Fruit fly (Drosophila melanogaster): ENCODE measurements around the gene CG15721.
A peak's percentile ranks its signal among the peaks of the same experiment; 100 is the strongest.

The CG15721 gene

DNA sequence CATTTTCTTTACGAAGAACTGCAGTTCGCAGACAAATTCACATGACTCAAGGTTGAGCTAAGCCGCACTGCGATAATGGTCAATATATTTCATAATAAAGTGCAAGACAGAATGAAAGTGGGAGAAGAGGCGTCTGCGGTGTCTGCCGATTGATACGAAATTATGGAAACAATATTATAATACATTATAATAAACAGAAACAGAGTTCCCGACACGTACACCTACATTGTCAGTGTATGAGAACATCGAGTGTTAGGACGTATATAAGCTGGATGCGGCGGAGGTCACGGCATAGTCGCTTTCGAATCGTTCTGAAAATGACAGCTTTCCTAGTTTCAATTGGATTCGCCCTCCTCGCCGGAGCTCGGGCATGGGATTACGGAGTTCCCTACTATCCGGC, at the start of gene CG15721:
TSS of gene CG15721 (plus strand) at position 301 of the 400 bp plus-strand sequence.
- TF ChIP-seq CG14655 (GFP tag; optimal IDR thresholded peaks at IDR 0.05), result no peak
- no peak for TF ChIP-seq Pif1A (GFP tag; optimal IDR thresholded peaks at IDR 0.05)
- TF ChIP-seq CG8159 (tag; optimal IDR thresholded peaks at IDR 0.05), result no peak
- TF ChIP-seq CG8301 (tag; optimal IDR thresholded peaks at IDR 0.05), result no peak
- no peak for TF ChIP-seq gl (tag; optimal IDR thresholded peaks at IDR 0.05)
- no peak for TF ChIP-seq CG34367 (tag; optimal IDR thresholded peaks at IDR 0.05)
- no peak for TF ChIP-seq CG17806 (tag; optimal IDR thresholded peaks at IDR 0.05)
- TF ChIP-seq rn (GFP tag; IDR thresholded peaks at IDR 0.05), result no peak
- no peak for TF ChIP-seq CG13204 (GFP tag; optimal IDR thresholded peaks at IDR 0.05)
- no peak for TF ChIP-seq fd96Ca (GFP tag; IDR thresholded peaks at IDR 0.05)
- no peak for TF ChIP-seq Snoo (tag; optimal IDR thresholded peaks at IDR 0.05)
- TF ChIP-seq CG9948 (tag; optimal IDR thresholded peaks at IDR 0.05), result no peak
- no peak for TF ChIP-seq CG4496 (GFP tag; IDR thresholded peaks at IDR 0.05)
- no peak for TF ChIP-seq D1 (tag; optimal IDR thresholded peaks at IDR 0.05)

DNA sequence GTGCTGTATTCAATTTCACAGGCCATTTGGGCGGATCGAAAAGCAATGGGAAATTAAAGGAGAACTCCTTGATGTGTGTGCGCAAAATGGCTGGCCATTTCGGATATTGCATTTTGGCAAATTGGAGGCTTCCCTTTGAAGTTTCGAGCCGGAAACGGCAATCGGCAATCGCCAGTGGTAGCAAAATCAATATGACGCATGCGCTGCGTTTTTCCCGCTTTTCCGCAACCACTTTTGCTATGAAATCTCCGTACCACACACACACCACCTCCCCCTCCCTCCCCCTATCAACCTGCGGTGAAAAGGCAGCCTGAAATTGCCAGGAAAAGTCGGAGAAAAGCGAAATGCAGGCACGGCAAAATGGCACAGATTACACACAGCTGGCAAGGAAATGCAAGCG, 48.2 kb upstream of the CG15721 start:
- TF ChIP-seq CG12605 (GFP tag; IDR thresholded peaks at IDR 0.05) (no peak), CG34367 (tag; optimal IDR thresholded peaks at IDR 0.05) (no peak), CG8159 (tag; optimal IDR thresholded peaks at IDR 0.05) (no peak)

DNA sequence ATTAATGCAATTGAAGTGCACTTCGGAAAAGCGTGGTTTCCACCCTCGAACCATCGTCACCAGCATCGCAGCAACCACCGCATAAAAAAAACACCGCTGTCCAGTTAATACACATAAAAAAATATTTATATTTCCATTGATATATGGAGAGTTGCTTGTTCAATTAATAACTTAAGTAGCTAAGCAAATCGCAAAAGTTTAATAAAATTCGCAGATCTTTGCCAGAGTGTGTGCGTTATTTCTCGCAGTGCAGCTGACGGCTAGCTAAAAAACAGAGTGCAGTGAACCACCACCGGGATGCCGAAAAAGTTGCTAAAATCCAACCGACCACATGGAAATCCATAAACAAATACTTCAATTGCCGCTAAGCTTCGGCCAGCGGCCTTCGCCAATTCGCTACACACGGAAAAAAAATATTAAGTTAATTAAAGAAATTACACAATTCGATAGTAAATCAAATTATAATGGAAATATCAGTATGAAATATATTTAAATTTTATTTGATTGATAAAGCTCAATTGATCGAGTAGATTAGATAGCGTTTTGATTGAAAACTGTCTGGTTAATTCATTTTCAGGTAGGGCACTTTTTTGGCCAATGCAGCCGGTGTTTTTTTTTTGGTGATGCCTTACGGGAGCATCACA, 47.1 kb upstream of the CG15721 start:
- TF ChIP-seq CG8301 (tag; optimal IDR thresholded peaks at IDR 0.05) (no peak), CG10348 (GFP tag; IDR thresholded peaks at IDR 0.05) (no peak), CG8159 (tag; optimal IDR thresholded peaks at IDR 0.05) (peak; percentile 1), CG34367 (tag; optimal IDR thresholded peaks at IDR 0.05) (no peak), Snoo (tag; optimal IDR thresholded peaks at IDR 0.05) (peak; percentile 39)

- peak; percentile 24 for TF ChIP-seq CG8159 (tag; optimal IDR thresholded peaks at IDR 0.05)
- no peak for TF ChIP-seq rn (GFP tag; IDR thresholded peaks at IDR 0.05)
- no peak for TF ChIP-seq CG12605 (GFP tag; IDR thresholded peaks at IDR 0.05)
- no peak for TF ChIP-seq CG34367 (tag; optimal IDR thresholded peaks at IDR 0.05)
- TF ChIP-seq Ets98B (GFP tag; IDR thresholded peaks at IDR 0.05), result 0 out of 2 replicates have a peak, but pooled peaks have one; percentile 34
- TF ChIP-seq D1 (tag; optimal IDR thresholded peaks at IDR 0.05), result no peak
- peak; percentile 2 for TF ChIP-seq Pif1A (GFP tag; optimal IDR thresholded peaks at IDR 0.05)
- peak; percentile 56 for TF ChIP-seq EcR (GFP tag; optimal IDR thresholded peaks at IDR 0.05)
- peak; percentile 43 for TF ChIP-seq CG14655 (GFP tag; optimal IDR thresholded peaks at IDR 0.05)
- no peak for TF ChIP-seq CG13204 (GFP tag; optimal IDR thresholded peaks at IDR 0.05)
- no peak for TF ChIP-seq CG8301 (tag; optimal IDR thresholded peaks at IDR 0.05)
- TF ChIP-seq CG10348 (GFP tag; IDR thresholded peaks at IDR 0.05), result no peak
- TF ChIP-seq CG15710 (tag; optimal IDR thresholded peaks at IDR 0.05), result peak; percentile 33
- 0 out of 3 replicates have a peak, but pooled peaks have one; percentile 19 for TF ChIP-seq CG4496 (GFP tag; IDR thresholded peaks at IDR 0.05)
- no peak for TF ChIP-seq gl (tag; optimal IDR thresholded peaks at IDR 0.05)
- peak; percentile 27; the same call in 1 of the 2 replicates for TF ChIP-seq CG32121 (GFP tag; IDR thresholded peaks at IDR 0.05)
- peak; percentile 2 for TF ChIP-seq CG9948 (tag; optimal IDR thresholded peaks at IDR 0.05)
- peak; percentile 12 for TF ChIP-seq CG17806 (tag; optimal IDR thresholded peaks at IDR 0.05)
- peak; percentile 25; the same call in 1 of the 3 replicates for TF ChIP-seq fd96Ca (GFP tag; IDR thresholded peaks at IDR 0.05)
- peak; percentile 12 for TF ChIP-seq Pif1B (GFP tag; optimal IDR thresholded peaks at IDR 0.05)
- TF ChIP-seq Snoo (tag; optimal IDR thresholded peaks at IDR 0.05), result peak; percentile 33
Measured at dm6 chrX:12925426-12926256, 44.9 kb upstream of the CG15721 start.

- TF ChIP-seq CG34367 (tag; optimal IDR thresholded peaks at IDR 0.05) (no peak), CG14655 (GFP tag; optimal IDR thresholded peaks at IDR 0.05) (no peak), CG9948 (tag; optimal IDR thresholded peaks at IDR 0.05) (no peak), CG12605 (GFP tag; IDR thresholded peaks at IDR 0.05) (no peak), Pif1A (GFP tag; optimal IDR thresholded peaks at IDR 0.05) (no peak), CG17806 (tag; optimal IDR thresholded peaks at IDR 0.05) (no peak), CG15710 (tag; optimal IDR thresholded peaks at IDR 0.05) (no peak), Snoo (tag; optimal IDR thresholded peaks at IDR 0.05) (no peak), rn (GFP tag; IDR thresholded peaks at IDR 0.05) (no peak), CG10348 (GFP tag; IDR thresholded peaks at IDR 0.05) (no peak), CG8159 (tag; optimal IDR thresholded peaks at IDR 0.05) (no peak), fd96Ca (GFP tag; IDR thresholded peaks at IDR 0.05) (no peak), CG13204 (GFP tag; optimal IDR thresholded peaks at IDR 0.05) (no peak), EcR (GFP tag; optimal IDR thresholded peaks at IDR 0.05) (no peak)
Measured at dm6 chrX:12927612-12928011, 42.9 kb upstream of the CG15721 start.

DNA sequence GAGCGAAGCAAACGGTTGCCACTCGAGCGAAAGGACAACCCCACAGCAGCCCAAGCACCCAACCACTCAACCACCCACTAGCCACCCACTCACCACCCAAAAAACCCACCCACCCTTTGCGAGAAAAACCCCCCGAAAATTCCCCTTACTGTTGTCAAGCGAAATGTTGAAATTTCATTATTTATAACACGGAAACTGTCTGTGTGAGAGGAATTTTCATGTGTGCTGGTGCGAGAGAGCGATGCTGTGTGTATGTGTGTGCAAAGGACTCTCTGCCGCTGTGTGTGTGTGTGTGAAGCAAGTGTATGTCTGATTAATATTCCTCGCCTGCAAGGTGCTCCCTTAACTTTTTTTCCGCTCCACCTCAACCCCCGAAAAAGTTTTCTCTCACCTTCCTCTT, 40.7 kb upstream of the CG15721 start:
- TF ChIP-seq CG34367 (tag; optimal IDR thresholded peaks at IDR 0.05), result no peak
